Worm (Caenorhabditis elegans): ENCODE measurements around the gene fbxa-15.

DNA sequence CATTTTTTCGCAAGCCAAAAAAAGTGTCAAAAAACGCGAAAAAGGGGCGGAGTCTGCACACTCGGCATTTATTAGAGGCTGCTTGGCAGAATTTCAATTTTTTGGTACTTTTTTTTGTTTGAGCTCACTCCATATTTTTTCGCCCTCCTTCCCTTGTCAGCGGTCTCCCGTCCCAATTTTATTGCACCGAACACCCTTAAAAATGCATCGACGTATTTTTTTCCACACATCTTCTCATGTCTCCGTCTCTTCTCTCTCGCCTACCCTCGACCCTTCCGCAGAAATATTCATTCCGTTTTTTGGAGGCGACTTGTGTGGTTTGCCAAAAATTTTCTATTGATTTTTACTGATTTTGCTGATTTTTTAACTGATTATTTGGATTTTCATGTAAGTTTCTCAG lies 5.0 kb upstream of the fbxa-15 start, which contains the start of gene Y82E9BL.18:
- no peak for TF ChIP-seq ceh-45 (GFP tag; IDR thresholded peaks at IDR 0.05)
- no peak for TF ChIP-seq madf-2 (tag; optimal IDR thresholded peaks at IDR 0.05)
- TF ChIP-seq elt-2 (tag; optimal IDR thresholded peaks at IDR 0.05): no peak
- no peak for TF ChIP-seq unc-3 (GFP tag; conservative IDR thresholded peaks at IDR 0.05)
- no peak for TF ChIP-seq unc-3 (tag; optimal IDR thresholded peaks at IDR 0.05)
- no peak for TF ChIP-seq hlh-13 (GFP tag; optimal IDR thresholded peaks at IDR 0.05)
- no peak for TF ChIP-seq fkh-10 (GFP tag; optimal IDR thresholded peaks at IDR 0.05)
- TF ChIP-seq pat-9 (tag; optimal IDR thresholded peaks at IDR 0.05): no peak
- no peak for TF ChIP-seq ttx-3 (tag; optimal IDR thresholded peaks at IDR 0.05)
- no peak for TF ChIP-seq sox-2 (GFP tag; IDR thresholded peaks at IDR 0.05)
